Worm (Caenorhabditis elegans) whole organism, L1 larva: ENCODE data around the gene etc-1.

Source experiments
- elt-3 ChIP-seq, 6 experiments: fragments of 150-350 bp in 1 of 6; sonication (generic microtip); optimal IDR thresholded peaks; 2 replicates each; lab custom pipeline; 2017 to 2018; ENCODE audit warnings: missing biosample characterization in 6 of 6, missing genetic modification characterization in 6 of 6, inconsistent platforms in 1 of 6
- lin-39 ChIP-seq: fragments of 150-350 bp; optimal IDR thresholded peaks from 2 replicates; lab custom pipeline; 2014; ENCODE audit warnings: missing biosample characterization, missing genetic modification reagents, missing genetic modification characterization
- mdl-1 ChIP-seq, 2 experiments: fragments of 150-350 bp; optimal IDR thresholded peaks; 2 replicates each; lab custom pipeline; 2014 to 2017; ENCODE audit warnings: missing biosample characterization in 2 of 2, missing genetic modification characterization in 2 of 2, inconsistent platforms in 1 of 2
- mep-1 ChIP-seq: fragments of 150-350 bp; optimal IDR thresholded peaks from 2 replicates; lab custom pipeline; 2014; ENCODE audit warnings: missing biosample characterization, missing genetic modification characterization
- nhr-28 ChIP-seq: fragments of 150-350 bp; optimal IDR thresholded peaks from 2 replicates; lab custom pipeline; 2014; ENCODE audit warnings: missing biosample characterization, missing genetic modification characterization
- skn-1 ChIP-seq: fragments of 150-350 bp; optimal IDR thresholded peaks from 2 replicates; lab custom pipeline; 2014; ENCODE audit warnings: missing biosample characterization, missing genetic modification characterization
- sox-4 ChIP-seq: sonication (generic microtip); optimal IDR thresholded peaks from 2 replicates; lab custom pipeline; 2016; ENCODE audit warnings: missing genetic modification characterization, missing compliant biosample characterization
- tlp-1 ChIP-seq: fragments of 150-350 bp; optimal IDR thresholded peaks from 2 replicates; lab custom pipeline; 2014; ENCODE audit warnings: missing biosample characterization, missing genetic modification characterization
- vab-15 ChIP-seq: sonication (generic microtip); optimal IDR thresholded peaks from 2 replicates; lab custom pipeline; 2017; ENCODE audit warnings: missing genotype, mild to moderate bottlenecking, missing genetic modification characterization, missing compliant biosample characterization
- ztf-4 ChIP-seq: fragments of 150-350 bp; optimal IDR thresholded peaks from 2 replicates; lab custom pipeline; 2014; ENCODE audit warnings: missing biosample characterization, missing genetic modification characterization

DNA sequence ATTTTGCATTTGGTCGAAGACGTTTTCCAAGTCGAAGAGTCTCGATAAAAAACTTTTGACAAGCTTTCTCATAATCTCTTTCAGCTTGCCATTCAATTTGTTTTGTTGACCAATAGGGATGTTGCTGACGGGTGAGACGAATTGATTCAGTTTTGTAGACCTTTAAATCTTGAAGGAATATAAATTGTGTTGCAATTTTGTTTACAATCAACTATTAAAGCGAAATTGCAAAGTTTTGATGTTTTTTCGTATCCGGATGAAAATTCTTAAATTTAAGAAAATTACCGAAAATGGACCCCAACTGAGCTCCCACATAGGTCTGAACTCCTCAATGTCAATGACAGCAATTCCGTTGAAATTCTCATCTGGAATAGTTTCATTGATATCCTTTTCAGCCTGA, 48.5 kb upstream of the etc-1 start:
- TF ChIP-seq lin-39 = no peak
- TF ChIP-seq mep-1 (tag; lab: Kevin White, UChicago) = no peak
- no peak for TF ChIP-seq sox-4 (tag; lab: Kevin White, UChicago)
- no peak for TF ChIP-seq skn-1 (tag; lab: Kevin White, UChicago)
- TF ChIP-seq elt-3 (tag; optimal IDR thresholded peaks at IDR 0.05; lab: Kevin White, UChicago) = no peak
- no peak for TF ChIP-seq tlp-1
- TF ChIP-seq ztf-4 = no peak
- no peak for TF ChIP-seq mdl-1 (tag; optimal IDR thresholded peaks at IDR 0.05; lab: Kevin White, UChicago)
- no peak for TF ChIP-seq vab-15 (tag; lab: Kevin White, UChicago)
- no peak for TF ChIP-seq nhr-28 (tag; lab: Kevin White, UChicago)
